In the genomic region with DNA sequence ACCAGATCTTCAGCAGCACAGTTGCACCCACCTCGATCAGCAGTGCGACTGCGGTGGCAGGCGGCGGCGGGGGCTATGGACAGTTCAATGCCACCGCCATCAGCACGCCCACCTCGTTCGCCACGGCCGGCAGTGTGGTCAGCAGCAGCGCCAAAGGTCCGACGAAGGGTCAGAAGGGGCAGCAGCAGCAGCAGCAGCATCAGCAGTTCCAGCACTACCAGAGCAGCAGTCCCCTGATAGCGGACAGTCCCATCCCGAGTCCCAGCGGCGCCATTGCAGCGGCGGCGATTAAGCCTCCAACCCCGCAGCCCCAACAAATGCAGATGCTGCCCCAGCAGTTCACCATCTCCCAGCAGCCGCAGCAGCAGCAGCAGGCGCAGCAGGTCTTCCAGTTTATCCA, we compare ENCODE assay signal across 2 fruit fly cellular contexts.
TF ChIP-seq lines count a peak whose summit lies in the region.

No protein-coding gene starts in this region.

- TF ChIP-seq CTCF in whole organism, embryonic (GFP tag; optimal IDR thresholded peaks at IDR 0.05; lab: Kevin White, UChicago) = no peak

TF ChIP-seq in whole organism, embryonic, 481 proteins besides CTCF, POLR2A, EP300 and RAD21:
- no peak for TF ChIP-seq scrt (GFP tag; optimal IDR thresholded peaks at IDR 0.05; lab: Kevin White, UChicago)
- no peak for TF ChIP-seq lola (GFP tag; optimal IDR thresholded peaks at IDR 0.05; lab: Kevin White, UChicago)
- no peak for TF ChIP-seq CG32767 (GFP tag; IDR thresholded peaks at IDR 0.05; lab: Robert Waterston, UW)
- TF ChIP-seq Med (GFP tag; lab: Kevin White, UChicago) = peak; percentile 60

TF ChIP-seq in whole organism, wandering third instar larva, 38 proteins besides CTCF, POLR2A, EP300 and RAD21:
- TF ChIP-seq CG32264 (GFP tag; optimal IDR thresholded peaks at IDR 0.05; lab: Kevin White, UChicago) = no peak
- peak; percentile 74 for TF ChIP-seq Dfd (GFP tag; optimal IDR thresholded peaks at IDR 0.05; lab: Kevin White, UChicago)
